Worm (Caenorhabditis elegans) whole organism, young adult: ENCODE measurements around the gene T13G4.1.
A peak's percentile ranks its signal among the peaks of the same experiment; 100 is the strongest.

Experiments
- B0261.1 ChIP-seq: sonication (generic microtip); optimal IDR thresholded peaks from 2 replicates; lab custom pipeline; 2016; ENCODE audit warnings: mild to moderate bottlenecking, missing genetic modification characterization, moderate library complexity, missing compliant biosample characterization
- C06A6.2 ChIP-seq: fragments of 200-800 bp; sonication (Bioruptor generic); conservative IDR thresholded peaks from 2 replicates; pipeline ENCODE4 v1.3.6; 2022; ENCODE audit warnings: missing genetic modification characterization, missing compliant biosample characterization
- F10E7.11 ChIP-seq: sonication (generic microtip); optimal IDR thresholded peaks from 2 replicates; lab custom pipeline; 2017; ENCODE audit warnings: mild to moderate bottlenecking, missing genetic modification characterization, moderate library complexity, missing compliant biosample characterization
- F22D6.2 ChIP-seq: sonication (generic microtip); optimal IDR thresholded peaks from 2 replicates; lab custom pipeline; 2016; ENCODE audit warnings: mild to moderate bottlenecking, missing genetic modification characterization, missing compliant biosample characterization
- F55B11.4 ChIP-seq: sonication (generic microtip); optimal IDR thresholded peaks from 2 replicates; lab custom pipeline; 2016; ENCODE audit warnings: missing compliant biosample characterization, missing genetic modification characterization, borderline replicate concordance; ENCODE audit not compliant: insufficient read depth
- K11D2.4 ChIP-seq: fragments of 200-800 bp; sonication (Bioruptor generic); IDR thresholded peaks from 2 replicates; pipeline ENCODE4 v1.3.6; 2022; ENCODE audit warnings: missing genetic modification reagents, missing genetic modification characterization, missing compliant biosample characterization
- K12H6.12 ChIP-seq: fragments of 200-800 bp; sonication (Bioruptor generic); optimal IDR thresholded peaks from 2 replicates; lab custom pipeline; 2018; ENCODE audit warnings: mild to moderate bottlenecking, missing genetic modification characterization, missing compliant biosample characterization
- T07F8.4 ChIP-seq: sonication (generic microtip); optimal IDR thresholded peaks from 2 replicates; lab custom pipeline; 2016; ENCODE audit warnings: mild to moderate bottlenecking, missing genetic modification characterization, moderate library complexity, missing compliant biosample characterization
- Y56A3A.18 ChIP-seq: fragments of 200-800 bp; sonication (Bioruptor generic); IDR thresholded peaks from 2 replicates; pipeline ENCODE4 v1.3.6; 2022; ENCODE audit warnings: missing genetic modification reagents, missing genetic modification characterization, missing compliant biosample characterization
- akir-1 ChIP-seq: fragments of 200-800 bp; sonication (Bioruptor generic); optimal IDR thresholded peaks from 2 replicates; lab custom pipeline; 2018; ENCODE audit warnings: mild to moderate bottlenecking, missing genetic modification characterization, moderate library complexity, missing compliant biosample characterization
- bed-1 ChIP-seq: fragments of 200-800 bp; sonication (Bioruptor generic); IDR thresholded peaks from 2 replicates; pipeline ENCODE4 v1.3.6; 2022; ENCODE audit warnings: missing genetic modification reagents, missing genetic modification characterization, missing compliant biosample characterization
- cebp-1 ChIP-seq, 2 experiments: fragments of 200-800 bp in 1 of 2; sonication (Bioruptor generic) in 1 of 2; sonication (generic microtip) in 1 of 2; IDR thresholded peaks in 1 of 2; optimal IDR thresholded peaks in 1 of 2; 2 replicates each; pipeline versions ENCODE4 v1.3.6 to Lab custom; 2017 to 2022; ENCODE audit warnings: missing compliant biosample characterization in 2 of 2, missing genetic modification characterization in 2 of 2, mild to moderate bottlenecking in 1 of 2, missing genetic modification reagents in 1 of 2, moderate library complexity in 1 of 2
- ceh-91 ChIP-seq: fragments of 200-800 bp; sonication (Bioruptor generic); IDR thresholded peaks from 2 replicates; pipeline ENCODE4 v1.3.6; 2022; ENCODE audit warnings: missing genetic modification reagents, missing genetic modification characterization, missing compliant biosample characterization
- chd-7 ChIP-seq: sonication (generic microtip); optimal IDR thresholded peaks from 2 replicates; lab custom pipeline; 2016; ENCODE audit warnings: mild to moderate bottlenecking, missing genetic modification characterization, moderate library complexity, missing compliant biosample characterization
- dpl-1 ChIP-seq: fragments of 150-350 bp; optimal IDR thresholded peaks from 2 replicates; lab custom pipeline; 2014; ENCODE audit warnings: missing biosample characterization, missing genetic modification reagents, missing genetic modification characterization
- efl-1 ChIP-seq: fragments of 150-350 bp; optimal IDR thresholded peaks from 2 replicates; lab custom pipeline; 2014; ENCODE audit warnings: missing biosample characterization, missing genetic modification reagents, missing genetic modification characterization
- fkh-3 ChIP-seq: sonication (generic microtip); optimal IDR thresholded peaks from 2 replicates; lab custom pipeline; 2016; ENCODE audit warnings: mild to moderate bottlenecking, missing genetic modification characterization, missing compliant biosample characterization
- hlh-12 ChIP-seq: sonication (generic microtip); optimal IDR thresholded peaks from 2 replicates; lab custom pipeline; 2016; ENCODE audit warnings: missing genetic modification characterization, missing compliant biosample characterization
- hsf-1 ChIP-seq: fragments of 200-800 bp; sonication (Bioruptor generic); IDR thresholded peaks from 2 replicates; pipeline ENCODE4 v1.3.6; 2022; ENCODE audit warnings: missing genetic modification reagents, missing genetic modification characterization, missing compliant biosample characterization
- let-526 ChIP-seq: fragments of 200-800 bp; sonication (Bioruptor generic); IDR thresholded peaks from 2 replicates; pipeline ENCODE4 v1.3.6; 2022; ENCODE audit warnings: missing genetic modification reagents, missing genetic modification characterization, missing compliant biosample characterization
- let-607 ChIP-seq, 2 experiments: fragments of 200-800 bp in 1 of 2; sonication (Bioruptor generic) in 1 of 2; sonication (generic microtip) in 1 of 2; optimal IDR thresholded peaks; 2 replicates each; lab custom pipeline; 2016 to 2018; ENCODE audit warnings: mild to moderate bottlenecking in 2 of 2, missing compliant biosample characterization in 2 of 2, missing genetic modification characterization in 2 of 2, moderate library complexity in 2 of 2, missing genotype in 1 of 2
- lin-35 ChIP-seq, 3 experiments: fragments of 150-350 bp in 2 of 3; sonication (generic microtip) in 1 of 3; optimal IDR thresholded peaks; 2 replicates each; lab custom pipeline; 2014 to 2018; ENCODE audit warnings: missing biosample characterization in 3 of 3, missing genetic modification characterization in 3 of 3, missing genetic modification reagents in 3 of 3
- lir-1 ChIP-seq: fragments of 200-800 bp; sonication (Bioruptor generic); conservative IDR thresholded peaks from 2 replicates; pipeline ENCODE4 v1.3.6; 2022; ENCODE audit warnings: missing genetic modification reagents, missing genetic modification characterization, missing compliant biosample characterization
- madf-8 ChIP-seq: fragments of 200-800 bp; sonication (Bioruptor generic); conservative IDR thresholded peaks from 2 replicates; pipeline ENCODE4 v1.3.6; 2022; ENCODE audit warnings: missing genetic modification reagents, missing genetic modification characterization, missing compliant biosample characterization
- mxl-1 ChIP-seq: sonication (generic microtip); optimal IDR thresholded peaks from 2 replicates; lab custom pipeline; 2016; ENCODE audit warnings: missing genetic modification characterization, missing compliant biosample characterization
- nfya-1 ChIP-seq: sonication (generic microtip); optimal IDR thresholded peaks from 2 replicates; lab custom pipeline; 2017; ENCODE audit warnings: antibody characterized with exemption, missing compliant biosample characterization, missing genetic modification characterization, borderline replicate concordance; ENCODE audit not compliant: insufficient read depth
- nfya-2 ChIP-seq: fragments of 200-800 bp; sonication (Bioruptor generic); IDR thresholded peaks from 2 replicates; pipeline ENCODE4 v1.3.6; 2022; ENCODE audit warnings: missing genetic modification reagents, missing genetic modification characterization, missing compliant biosample characterization
- pbrm-1 ChIP-seq: fragments of 200-800 bp; sonication (Bioruptor generic); IDR thresholded peaks from 2 replicates; pipeline ENCODE4 v1.3.6; 2022; ENCODE audit warnings: missing genetic modification reagents, missing genetic modification characterization, missing compliant biosample characterization
- rec-8 ChIP-seq, 2 experiments: sonication (generic microtip); optimal IDR thresholded peaks; 2 replicates each; lab custom pipeline; 2016; ENCODE audit warnings: mild to moderate bottlenecking in 2 of 2, missing genetic modification characterization in 2 of 2, missing genetic modification reagents in 2 of 2, missing genotype in 2 of 2, missing biosample characterization in 1 of 2, missing compliant biosample characterization in 1 of 2, moderate library complexity in 1 of 2
- rpc-1 ChIP-seq, 2 experiments: fragments of 150-350 bp in 1 of 2; sonication (generic microtip) in 1 of 2; optimal IDR thresholded peaks; 2 replicates each; lab custom pipeline; 2014 to 2018; ENCODE audit warnings: missing biosample characterization in 1 of 2, missing genetic modification characterization in 1 of 2, missing genetic modification reagents in 1 of 2, missing genotype in 1 of 2
- tlf-1 ChIP-seq: fragments of 200-800 bp; sonication (Bioruptor generic); optimal IDR thresholded peaks from 2 replicates; lab custom pipeline; 2018; ENCODE audit warnings: mild to moderate bottlenecking, missing genetic modification characterization, missing compliant biosample characterization
- ztf-3 ChIP-seq: fragments of 200-800 bp; sonication (Bioruptor generic); optimal IDR thresholded peaks from 2 replicates; lab custom pipeline; 2018; ENCODE audit warnings: mild to moderate bottlenecking, missing genetic modification characterization, missing compliant biosample characterization

Gene T13G4.1

DNA sequence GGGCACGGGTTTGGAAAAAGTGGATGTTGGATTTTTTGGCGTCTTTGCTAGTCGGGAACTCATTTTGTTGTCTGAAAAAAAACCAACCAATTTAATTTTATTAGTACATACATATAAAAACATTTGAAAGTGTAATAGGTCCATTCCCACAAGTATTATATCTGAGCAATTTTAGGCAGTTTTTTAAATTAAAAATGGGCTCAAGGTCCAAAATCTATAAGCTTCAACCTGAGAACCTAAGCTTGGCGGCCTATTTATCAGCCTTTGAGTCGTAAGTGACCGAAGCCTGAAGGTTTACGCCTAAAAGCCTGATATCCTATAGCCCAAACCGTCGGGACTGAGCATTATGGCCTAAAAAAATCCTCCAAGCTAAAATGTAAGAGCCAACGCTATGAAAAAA is 25.5 kb downstream of the T13G4.1 start:
- TF ChIP-seq madf-8 (GFP tag; lab: Robert Waterston, UW) (no peak), T07F8.4 (no peak), hlh-12 (no peak), Y56A3A.18 (no peak), efl-1 (GFP tag; lab: Kevin White, UChicago) (no peak), rpc-1 (optimal IDR thresholded peaks at IDR 0.05; lab: Kevin White, UChicago) (no peak), rpc-1 (tag; optimal IDR thresholded peaks at IDR 0.05; lab: Kevin White, UChicago) (no peak), F10E7.11 (tag; lab: Kevin White, UChicago) (no peak), K11D2.4 (GFP tag; lab: Robert Waterston, UW) (no peak), pbrm-1 (GFP tag; lab: Robert Waterston, UW) (no peak), mxl-1 (no peak), hsf-1 (GFP tag; lab: Robert Waterston, UW) (no peak), rec-8 (tag; optimal IDR thresholded peaks at IDR 0.05; lab: Kevin White, UChicago) (no peak), chd-7 (tag; lab: Kevin White, UChicago) (no peak), nfya-2 (GFP tag; lab: Robert Waterston, UW) (no peak), let-607 (tag; optimal IDR thresholded peaks at IDR 0.05; lab: Kevin White, UChicago) (no peak), bed-1 (GFP tag; lab: Robert Waterston, UW) (no peak), fkh-3 (tag; lab: Kevin White, UChicago) (no peak), K12H6.12 (no peak), dpl-1 (GFP tag; lab: Kevin White, UChicago) (no peak)

DNA sequence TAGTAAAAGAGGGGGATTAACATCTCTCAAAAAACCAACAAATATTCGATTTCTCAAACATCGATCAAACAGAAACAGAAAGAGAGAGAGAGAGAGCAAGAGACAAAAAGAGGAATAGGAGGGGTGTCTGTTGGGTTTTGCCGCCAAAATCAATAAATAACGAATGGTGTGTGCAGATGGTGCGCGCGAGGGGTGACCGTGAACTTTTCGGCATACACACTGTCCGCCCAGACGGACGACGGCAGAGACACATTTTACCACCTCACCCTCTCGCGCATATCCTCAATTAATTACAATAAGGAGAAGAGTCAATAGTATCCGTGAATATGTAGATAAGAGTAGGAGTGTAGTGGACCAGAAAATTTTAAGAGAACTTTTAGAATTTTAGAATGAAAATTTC is 29.4 kb downstream of the T13G4.1 start:
- TF ChIP-seq lin-35 (GFP tag; optimal IDR thresholded peaks at IDR 0.05; lab: Kevin White, UChicago) (no peak), tlf-1 (GFP tag; lab: Kevin White, UChicago) (no peak), nfya-1 (tag; lab: Kevin White, UChicago) (no peak), let-607 (tag; optimal IDR thresholded peaks at IDR 0.05; lab: Kevin White, UChicago) (no peak)

DNA sequence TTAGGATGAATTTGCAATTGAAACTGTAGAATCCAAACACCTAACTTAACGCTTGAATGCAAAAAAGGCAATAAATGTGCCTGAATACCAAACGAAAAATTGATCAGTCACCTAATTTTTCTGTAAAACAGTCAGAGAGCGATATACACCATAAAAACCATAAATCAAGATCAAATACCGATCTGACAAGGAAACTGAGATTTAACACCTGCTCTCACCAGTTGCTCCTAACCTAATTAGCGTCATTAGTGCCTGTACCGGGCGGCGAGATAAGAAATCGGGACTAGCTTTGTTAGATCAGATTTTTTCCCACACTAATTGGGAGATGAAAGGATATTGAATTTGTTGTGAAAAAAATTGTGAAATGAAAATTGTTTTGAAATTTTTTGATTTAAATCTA is 30.1 kb downstream of the T13G4.1 start:
- TF ChIP-seq ceh-91 (GFP tag; lab: Robert Waterston, UW) (no peak), bed-1 (GFP tag; lab: Robert Waterston, UW) (0 out of 2 replicates have a peak, but pooled peaks have one; percentile 74)

DNA sequence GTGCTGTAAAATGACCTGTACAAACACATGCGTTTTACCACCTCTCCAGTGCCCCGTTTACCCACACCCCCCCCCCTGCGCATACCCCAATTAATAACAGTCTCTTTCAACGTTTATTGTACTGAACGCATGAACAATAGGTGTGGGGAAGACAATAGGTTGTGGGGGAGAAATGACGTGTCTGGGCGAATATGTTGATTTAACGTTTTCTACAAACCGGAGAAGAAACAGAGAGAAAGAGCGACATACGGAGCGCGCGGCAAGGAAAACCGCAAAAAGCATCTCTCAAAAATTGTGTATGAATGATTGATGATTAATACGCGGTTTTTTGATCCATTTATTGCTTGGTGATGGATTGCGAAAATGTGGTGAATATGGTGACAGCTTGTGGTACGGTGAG is 30.9 kb downstream of the T13G4.1 start:
- TF ChIP-seq ztf-3: no peak
- no peak for TF ChIP-seq akir-1 (GFP tag; lab: Kevin White, UChicago)
- no peak for TF ChIP-seq lir-1
- no peak for TF ChIP-seq nfya-1 (tag; lab: Kevin White, UChicago)
- no peak for TF ChIP-seq K11D2.4 (GFP tag; lab: Robert Waterston, UW)
- TF ChIP-seq F22D6.2 (tag; lab: Kevin White, UChicago): no peak
- no peak for TF ChIP-seq let-526 (GFP tag; lab: Robert Waterston, UW)
- no peak for TF ChIP-seq C06A6.2
- no peak for TF ChIP-seq B0261.1 (tag; lab: Kevin White, UChicago)
- no peak for TF ChIP-seq rpc-1 (optimal IDR thresholded peaks at IDR 0.05; lab: Kevin White, UChicago)
- no peak for TF ChIP-seq rpc-1 (tag; optimal IDR thresholded peaks at IDR 0.05; lab: Kevin White, UChicago)
- TF ChIP-seq cebp-1 (GFP tag; IDR thresholded peaks at IDR 0.05; lab: Robert Waterston, UW): no peak
- no peak for TF ChIP-seq cebp-1 (tag; optimal IDR thresholded peaks at IDR 0.05; lab: Kevin White, UChicago)
- TF ChIP-seq F55B11.4 (tag; lab: Kevin White, UChicago): no peak
